Worm (Caenorhabditis elegans) whole organism, early embryonic: ENCODE data around the gene T28F3.8.

Source experiments
- B0310.2 ChIP-seq: sonication (generic microtip); optimal IDR thresholded peaks from 2 replicates; lab custom pipeline; 2016; ENCODE audit warnings: mild to moderate bottlenecking, missing genetic modification characterization, missing compliant biosample characterization
- aly-1 ChIP-seq: sonication (generic microtip); optimal IDR thresholded peaks from 2 replicates; lab custom pipeline; 2016; ENCODE audit warnings: missing genetic modification characterization, missing compliant biosample characterization
- ama-1 ChIP-seq: fragments of 150-350 bp; optimal IDR thresholded peaks from 2 replicates; lab custom pipeline; 2014
- ceh-36 ChIP-seq: sonication (generic microtip); optimal IDR thresholded peaks from 2 replicates; lab custom pipeline; 2016; ENCODE audit warnings: missing genetic modification characterization, inconsistent platforms, missing compliant biosample characterization
- flt-1 ChIP-seq: fragments of 200-800 bp; sonication (Bioruptor generic); IDR thresholded peaks from 2 replicates; pipeline ENCODE4 v1.3.6; 2022; ENCODE audit warnings: missing genetic modification characterization, missing compliant biosample characterization
- hmbx-1 ChIP-seq: sonication (generic microtip); optimal IDR thresholded peaks from 2 replicates; lab custom pipeline; 2016; ENCODE audit warnings: mild to moderate bottlenecking, missing genetic modification characterization, missing compliant biosample characterization
- hnd-1 ChIP-seq: sonication (generic microtip); optimal IDR thresholded peaks from 2 replicates; lab custom pipeline; 2016; ENCODE audit warnings: missing genetic modification characterization, missing compliant biosample characterization
- pes-1 ChIP-seq: fragments of 200-800 bp; sonication (Bioruptor generic); IDR thresholded peaks from 2 replicates; pipeline ENCODE4 v1.3.6; 2022; ENCODE audit warnings: missing genetic modification reagents, missing genetic modification characterization, missing compliant biosample characterization
- tbx-11 ChIP-seq: fragments of 200-800 bp; sonication (Bioruptor generic); IDR thresholded peaks from 2 replicates; pipeline ENCODE4 v1.3.6; 2022; ENCODE audit warnings: missing genetic modification characterization, missing compliant biosample characterization
- tbx-37 ChIP-seq: fragments of 200-800 bp; sonication (Bioruptor generic); conservative IDR thresholded peaks from 2 replicates; pipeline ENCODE4 v1.3.6; 2022; ENCODE audit warnings: missing genetic modification reagents, missing genetic modification characterization, missing compliant biosample characterization

- TF ChIP-seq tbx-37 (GFP tag; lab: Robert Waterston, UW) = no peak
- no peak for TF ChIP-seq ama-1 (lab: Kevin White, UChicago)
- no peak for TF ChIP-seq ceh-36 (tag; lab: Kevin White, UChicago)
- no peak for TF ChIP-seq aly-1 (tag; lab: Kevin White, UChicago)
- TF ChIP-seq pes-1 (GFP tag; lab: Robert Waterston, UW) = no peak
- TF ChIP-seq hmbx-1 = no peak
- no peak for TF ChIP-seq tbx-11 (GFP tag; lab: Robert Waterston, UW)
- no peak for TF ChIP-seq hnd-1 (tag; lab: Kevin White, UChicago)
- TF ChIP-seq B0310.2 (tag; lab: Kevin White, UChicago) = no peak
- no peak for TF ChIP-seq flt-1 (GFP tag; lab: Robert Waterston, UW)
Measured at ce11 chrIV:17268069-17268468, 39.1 kb downstream of the T28F3.8 start.
